Worm (Caenorhabditis elegans) whole organism, L1 larva: ENCODE results near the gene ell-1.

Experiments
- C16A3.4 ChIP-seq: fragments of 150-350 bp; optimal IDR thresholded peaks from 2 replicates; lab custom pipeline; 2014; ENCODE audit warnings: missing biosample characterization, missing genetic modification characterization
- Y116A8C.19 ChIP-seq: sonication (generic microtip); optimal IDR thresholded peaks from 2 replicates; lab custom pipeline; 2016; ENCODE audit warnings: missing compliant biosample characterization, missing genetic modification characterization, borderline replicate concordance
- blmp-1 ChIP-seq: fragments of 150-350 bp; optimal IDR thresholded peaks from 2 replicates; lab custom pipeline; 2014; ENCODE audit warnings: missing biosample characterization, missing genetic modification characterization
- ceh-63 ChIP-seq: fragments of 200-800 bp; sonication (Bioruptor generic); optimal IDR thresholded peaks from 2 replicates; lab custom pipeline; 2018; ENCODE audit warnings: mild to moderate bottlenecking, missing genetic modification characterization, missing compliant biosample characterization
- ceh-8 ChIP-seq: fragments of 200-800 bp; sonication (Bioruptor generic); optimal IDR thresholded peaks from 2 replicates; lab custom pipeline; 2018; ENCODE audit warnings: mild to moderate bottlenecking, missing genetic modification characterization, moderate library complexity, missing compliant biosample characterization
- ceh-88 ChIP-seq: fragments of 200-800 bp; sonication (Bioruptor generic); IDR thresholded peaks from 2 replicates; pipeline ENCODE4 v1.3.6; 2022; ENCODE audit warnings: missing genetic modification characterization, missing compliant biosample characterization
- ceh-90 ChIP-seq: sonication (generic microtip); optimal IDR thresholded peaks from 2 replicates; lab custom pipeline; 2016; ENCODE audit warnings: missing genetic modification characterization, missing compliant biosample characterization
- dpl-1 ChIP-seq, 3 experiments: fragments of 150-350 bp in 2 of 3; sonication (generic microtip) in 1 of 3; optimal IDR thresholded peaks; 2 replicates each; lab custom pipeline; 2014 to 2017; ENCODE audit warnings: missing biosample characterization in 3 of 3, missing genetic modification characterization in 3 of 3, missing genetic modification reagents in 3 of 3
- dsc-1 ChIP-seq: sonication (generic microtip); optimal IDR thresholded peaks from 2 replicates; lab custom pipeline; 2016; ENCODE audit warnings: mild to moderate bottlenecking, missing genetic modification characterization, missing compliant biosample characterization
- efl-1 ChIP-seq, 4 experiments: fragments of 150-350 bp; optimal IDR thresholded peaks in 3 of 4; peaks in 1 of 4; 1 replicate in 1 of 4; 2 replicates in 3 of 4; lab custom pipeline; 2014; ENCODE audit warnings: missing biosample characterization in 2 of 4, missing genetic modification characterization in 2 of 4, missing genetic modification reagents in 2 of 4
- efl-3 ChIP-seq: fragments of 200-800 bp; sonication (Bioruptor generic); optimal IDR thresholded peaks from 2 replicates; lab custom pipeline; 2018; ENCODE audit warnings: mild to moderate bottlenecking, missing genetic modification characterization, missing compliant biosample characterization
- egl-13 ChIP-seq: sonication (generic microtip); optimal IDR thresholded peaks from 2 replicates; lab custom pipeline; 2016; ENCODE audit warnings: missing genotype, missing genetic modification reagents, missing genetic modification characterization, missing compliant biosample characterization
- egl-27 ChIP-seq, 2 experiments: fragments of 150-350 bp in 1 of 2; sonication (generic microtip); optimal IDR thresholded peaks; 3 replicates each; lab custom pipeline; 2017 to 2018; ENCODE audit warnings: missing biosample characterization in 2 of 2, missing genetic modification characterization in 2 of 2, missing genetic modification reagents in 2 of 2
- ets-5 ChIP-seq: fragments of 200-800 bp; sonication (Bioruptor generic); IDR thresholded peaks from 2 replicates; pipeline ENCODE4 v1.3.6; 2022; ENCODE audit warnings: missing genetic modification characterization, missing compliant biosample characterization
- fkh-10 ChIP-seq: sonication (generic microtip); optimal IDR thresholded peaks from 2 replicates; lab custom pipeline; 2017; ENCODE audit warnings: missing biosample characterization, missing genetic modification reagents, missing genetic modification characterization
- irx-1 ChIP-seq: sonication (generic microtip); optimal IDR thresholded peaks from 2 replicates; lab custom pipeline; 2016; ENCODE audit warnings: missing genetic modification characterization, missing compliant biosample characterization
- isw-1 ChIP-seq: fragments of 200-800 bp; sonication (Bioruptor generic); IDR thresholded peaks from 2 replicates; pipeline ENCODE4 v1.3.6; 2022; ENCODE audit warnings: missing genetic modification characterization, missing compliant biosample characterization
- lin-14 ChIP-seq: fragments of 200-800 bp; sonication (Bioruptor generic); optimal IDR thresholded peaks from 2 replicates; lab custom pipeline; 2018; ENCODE audit warnings: mild to moderate bottlenecking, missing genetic modification characterization, moderate library complexity, missing compliant biosample characterization
- lin-35 ChIP-seq, 2 experiments: fragments of 150-350 bp; optimal IDR thresholded peaks; 2 replicates each; lab custom pipeline; 2014; ENCODE audit warnings: missing biosample characterization in 2 of 2, missing genetic modification characterization in 2 of 2, missing genetic modification reagents in 2 of 2
- lin-39 ChIP-seq: fragments of 150-350 bp; optimal IDR thresholded peaks from 2 replicates; lab custom pipeline; 2014; ENCODE audit warnings: missing biosample characterization, missing genetic modification reagents, missing genetic modification characterization
- lir-3 ChIP-seq: sonication (generic microtip); optimal IDR thresholded peaks from 2 replicates; lab custom pipeline; 2016; ENCODE audit warnings: mild to moderate bottlenecking, missing genetic modification characterization, moderate library complexity, missing compliant biosample characterization; ENCODE audit not compliant: poor library complexity
- lsy-2 ChIP-seq, 2 experiments: fragments of 150-350 bp; optimal IDR thresholded peaks; 2 replicates each; lab custom pipeline; 2014; ENCODE audit warnings: missing biosample characterization in 2 of 2, missing genetic modification characterization in 2 of 2
- mdl-1 ChIP-seq, 2 experiments: fragments of 150-350 bp; optimal IDR thresholded peaks; 2 replicates each; lab custom pipeline; 2014 to 2017; ENCODE audit warnings: missing biosample characterization in 2 of 2, missing genetic modification characterization in 2 of 2, inconsistent platforms in 1 of 2
- mef-2 ChIP-seq: fragments of 150-350 bp; optimal IDR thresholded peaks from 2 replicates; lab custom pipeline; 2014; ENCODE audit warnings: missing biosample characterization, missing genetic modification characterization
- mep-1 ChIP-seq: fragments of 150-350 bp; optimal IDR thresholded peaks from 2 replicates; lab custom pipeline; 2014; ENCODE audit warnings: missing biosample characterization, missing genetic modification characterization
- nhr-20 ChIP-seq: sonication (generic microtip); optimal IDR thresholded peaks from 2 replicates; lab custom pipeline; 2016; ENCODE audit warnings: mild to moderate bottlenecking, missing genetic modification characterization, missing compliant biosample characterization
- nhr-237 ChIP-seq: fragments of 150-350 bp; optimal IDR thresholded peaks from 2 replicates; lab custom pipeline; 2014; ENCODE audit warnings: missing biosample characterization, missing genetic modification characterization
- nhr-47 ChIP-seq: sonication (generic microtip); optimal IDR thresholded peaks from 2 replicates; lab custom pipeline; 2016; ENCODE audit warnings: mild to moderate bottlenecking, missing genetic modification characterization, moderate library complexity, missing compliant biosample characterization
- nhr-71 ChIP-seq: sonication (generic microtip); optimal IDR thresholded peaks from 2 replicates; lab custom pipeline; 2016; ENCODE audit warnings: mild to moderate bottlenecking, missing genetic modification characterization, moderate library complexity, missing compliant biosample characterization
- nhr-77 ChIP-seq: fragments of 150-350 bp; optimal IDR thresholded peaks from 2 replicates; lab custom pipeline; 2014; ENCODE audit warnings: missing biosample characterization, missing genetic modification characterization
- nhr-84 ChIP-seq: sonication (generic microtip); optimal IDR thresholded peaks from 2 replicates; lab custom pipeline; 2017; ENCODE audit warnings: missing biosample characterization, missing genetic modification characterization
- nhr-85 ChIP-seq: sonication (generic microtip); peaks from one replicate; lab custom pipeline; 2016; ENCODE audit warnings: missing genetic modification characterization, inconsistent platforms, missing compliant biosample characterization
- nhr-90 ChIP-seq: sonication (generic microtip); optimal IDR thresholded peaks from 2 replicates; lab custom pipeline; 2016; ENCODE audit warnings: mild to moderate bottlenecking, missing genetic modification characterization, missing compliant biosample characterization; ENCODE audit not compliant: poor library complexity
- rnt-1 ChIP-seq: sonication (generic microtip); optimal IDR thresholded peaks from 2 replicates; lab custom pipeline; 2016; ENCODE audit warnings: mild to moderate bottlenecking, missing genetic modification characterization, moderate library complexity, missing compliant biosample characterization
- skn-1 ChIP-seq: fragments of 150-350 bp; optimal IDR thresholded peaks from 2 replicates; lab custom pipeline; 2014; ENCODE audit warnings: missing biosample characterization, missing genetic modification characterization
- snu-23 ChIP-seq: sonication (generic microtip); optimal IDR thresholded peaks from 2 replicates; lab custom pipeline; 2016; ENCODE audit warnings: missing genetic modification characterization, missing compliant biosample characterization
- sox-4 ChIP-seq: sonication (generic microtip); optimal IDR thresholded peaks from 2 replicates; lab custom pipeline; 2016; ENCODE audit warnings: missing genetic modification characterization, missing compliant biosample characterization
- sptf-1 ChIP-seq: fragments of 150-350 bp; optimal IDR thresholded peaks from 2 replicates; lab custom pipeline; 2014; ENCODE audit warnings: missing biosample characterization, missing genetic modification characterization
- swsn-7 ChIP-seq: sonication (generic microtip); optimal IDR thresholded peaks from 2 replicates; lab custom pipeline; 2016; ENCODE audit warnings: missing genetic modification characterization, missing compliant biosample characterization
- tbx-2 ChIP-seq: sonication (generic microtip); optimal IDR thresholded peaks from 2 replicates; lab custom pipeline; 2016; ENCODE audit warnings: missing genetic modification characterization, missing compliant biosample characterization
- tlp-1 ChIP-seq: fragments of 150-350 bp; optimal IDR thresholded peaks from 2 replicates; lab custom pipeline; 2014; ENCODE audit warnings: missing biosample characterization, missing genetic modification characterization
- unc-130 ChIP-seq: fragments of 150-350 bp; optimal IDR thresholded peaks from 2 replicates; lab custom pipeline; 2017; ENCODE audit warnings: missing biosample characterization, missing genetic modification characterization, inconsistent platforms
- unc-86 ChIP-seq: sonication (generic microtip); optimal IDR thresholded peaks from 2 replicates; lab custom pipeline; 2016; ENCODE audit warnings: missing genetic modification characterization, missing compliant biosample characterization
- xbp-1 ChIP-seq: sonication (generic microtip); optimal IDR thresholded peaks from 2 replicates; lab custom pipeline; 2016; ENCODE audit warnings: missing genetic modification characterization, missing compliant biosample characterization
- ztf-11 ChIP-seq, 2 experiments: sonication (generic microtip); optimal IDR thresholded peaks; 2 replicates each; lab custom pipeline; 2016 to 2017; ENCODE audit warnings: missing genetic modification characterization in 2 of 2, missing biosample characterization in 1 of 2, missing compliant biosample characterization in 1 of 2
- ztf-4 ChIP-seq: fragments of 150-350 bp; optimal IDR thresholded peaks from 2 replicates; lab custom pipeline; 2014; ENCODE audit warnings: missing biosample characterization, missing genetic modification characterization

ell-1 gene

DNA sequence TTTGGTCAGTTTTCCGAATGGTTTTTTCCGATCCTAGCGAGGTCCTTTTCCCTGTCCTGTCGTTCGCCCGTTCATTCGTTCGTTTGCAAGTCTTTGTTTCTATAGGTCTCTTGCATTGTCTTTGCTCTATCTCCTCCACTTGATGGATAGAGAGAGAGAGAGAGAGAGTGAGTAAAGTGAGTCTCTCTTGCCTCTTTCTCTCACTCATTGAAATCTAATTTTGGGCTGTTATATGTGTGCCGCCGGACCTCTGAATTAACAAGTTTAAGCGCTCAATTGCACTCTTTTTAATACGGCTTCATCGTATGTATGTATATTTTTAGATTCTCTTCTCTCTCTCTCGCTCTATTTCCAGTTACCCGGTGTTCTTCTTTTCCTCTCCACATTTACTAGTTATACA is 9.7 kb downstream of the ell-1 start:
- TF ChIP-seq lin-14 (GFP tag; lab: Kevin White, UChicago) = peak; percentile 73
- peak; percentile 2 for TF ChIP-seq mep-1 (tag; lab: Kevin White, UChicago)
- peak in 1 of 2 experiments; percentile 22 for TF ChIP-seq lsy-2 (tag; optimal IDR thresholded peaks at IDR 0.05; lab: Kevin White, UChicago)
- no peak for TF ChIP-seq nhr-237
- TF ChIP-seq egl-13 (tag; lab: Kevin White, UChicago) = no peak
- TF ChIP-seq rnt-1 = peak; percentile 24
- TF ChIP-seq isw-1 (GFP tag; lab: Robert Waterston, UW) = no peak
- TF ChIP-seq tbx-2 (tag; lab: Kevin White, UChicago) = peak; percentile 2
- no peak for TF ChIP-seq efl-1 (optimal IDR thresholded peaks at IDR 0.05; lab: Kevin White, UChicago)
- TF ChIP-seq efl-1 (GFP tag; optimal IDR thresholded peaks at IDR 0.05 in 1 of 2; lab: Kevin White, UChicago) = peak in 1 of 2 experiments; percentile 84
- TF ChIP-seq C16A3.4 = no peak
- TF ChIP-seq nhr-47 (tag; lab: Kevin White, UChicago) = peak; percentile 14
- no peak for TF ChIP-seq sptf-1 (tag; lab: Kevin White, UChicago)
- TF ChIP-seq unc-86 (tag; lab: Kevin White, UChicago) = no peak
- TF ChIP-seq ceh-90 (tag; lab: Kevin White, UChicago) = no peak

DNA sequence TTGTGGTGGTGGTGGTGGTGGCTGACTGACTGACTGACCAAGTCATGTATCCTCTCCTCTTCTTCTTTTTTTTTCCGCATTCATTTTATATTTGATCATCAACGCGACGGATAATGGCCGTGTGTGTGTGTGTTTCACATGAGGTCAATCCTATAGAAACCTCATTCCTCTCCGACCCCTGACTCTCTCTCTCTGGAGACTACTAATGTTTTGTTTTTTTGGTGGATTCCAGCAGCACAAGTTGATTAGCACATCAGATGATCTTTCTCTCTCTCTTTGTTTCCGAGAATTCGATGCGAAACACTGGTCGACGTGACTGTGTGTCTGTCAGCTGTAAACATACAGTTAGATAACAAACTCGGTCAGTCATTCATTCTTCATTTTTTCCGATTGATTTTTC is 10.9 kb downstream of the ell-1 start, which contains the start of gene Y24D9A.7:
Y24D9A.7 (minus strand) TSS at position 46 of the 400 bp plus-strand sequence.
- peak; percentile 10 for TF ChIP-seq blmp-1 (tag; lab: Kevin White, UChicago)
- peak; percentile 61 for TF ChIP-seq nhr-71 (tag; lab: Kevin White, UChicago)
- TF ChIP-seq dpl-1 (GFP tag; optimal IDR thresholded peaks at IDR 0.05; lab: Kevin White, UChicago) = peak in 2 of 3 experiments; percentile 7 to 12
- TF ChIP-seq snu-23 = peak; percentile 27
- no peak for TF ChIP-seq Y116A8C.19
- no peak for TF ChIP-seq ceh-63 (GFP tag; lab: Kevin White, UChicago)
- peak; percentile 55 for TF ChIP-seq ztf-4 (tag; lab: Kevin White, UChicago)
- peak; percentile 46 for TF ChIP-seq unc-130 (tag; lab: Kevin White, UChicago)
- no peak for TF ChIP-seq lir-3 (tag; lab: Kevin White, UChicago)
- TF ChIP-seq skn-1 = no peak
- peak in 1 of 2 experiments; percentile 3 for TF ChIP-seq lsy-2 (tag; optimal IDR thresholded peaks at IDR 0.05; lab: Kevin White, UChicago)
- peak; percentile 22 for TF ChIP-seq nhr-20
- TF ChIP-seq ets-5 (GFP tag; lab: Robert Waterston, UW) = no peak
- TF ChIP-seq dsc-1 (tag; lab: Kevin White, UChicago) = peak; percentile 19
- TF ChIP-seq nhr-90 (tag; lab: Kevin White, UChicago) = no peak
- TF ChIP-seq efl-1 (optimal IDR thresholded peaks at IDR 0.05; lab: Kevin White, UChicago) = no peak
- peak in 1 of 2 experiments; percentile 92 for TF ChIP-seq efl-1 (GFP tag; optimal IDR thresholded peaks at IDR 0.05 in 1 of 2; lab: Kevin White, UChicago)
- peak; percentile 8 for TF ChIP-seq rnt-1
- peak in 1 of 2 experiments; percentile 43 for TF ChIP-seq lin-35 (GFP tag; optimal IDR thresholded peaks at IDR 0.05; lab: Kevin White, UChicago)
- peak; percentile 21 for TF ChIP-seq mep-1 (tag; lab: Kevin White, UChicago)
- TF ChIP-seq lin-14 (GFP tag; lab: Kevin White, UChicago) = peak; percentile 57
- TF ChIP-seq, all 84 proteins: peak for 14

DNA sequence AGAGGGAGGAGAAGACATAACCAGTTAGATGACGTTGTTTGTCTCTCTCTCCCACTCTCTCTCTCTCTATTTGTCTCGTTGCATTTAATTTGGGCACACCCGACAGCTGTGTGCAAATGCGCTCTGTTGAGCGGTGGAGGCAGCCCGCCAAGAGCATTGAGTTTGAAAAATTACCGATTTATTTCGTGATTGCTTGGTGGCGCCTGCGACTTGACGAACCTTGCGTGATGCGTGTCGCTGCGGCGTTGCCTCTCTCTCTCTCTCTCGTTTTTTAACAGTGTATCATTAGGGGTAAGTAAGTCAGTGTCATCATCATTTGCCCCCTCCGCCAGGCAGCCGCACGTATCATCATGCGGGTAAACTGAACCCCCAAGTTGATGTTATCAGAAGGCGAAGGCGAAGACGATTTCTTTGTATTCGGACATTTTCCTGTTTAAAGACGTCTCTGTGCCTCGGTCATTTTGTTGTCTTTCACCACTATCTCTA is 11.9 kb downstream of the ell-1 start:
- peak; percentile 75 for TF ChIP-seq nhr-20
- TF ChIP-seq egl-13 (tag; lab: Kevin White, UChicago) = no peak
- TF ChIP-seq nhr-47 (tag; lab: Kevin White, UChicago) = peak; percentile 78
- peak in 1 of 2 experiments; percentile 58 for TF ChIP-seq egl-27 (tag; optimal IDR thresholded peaks at IDR 0.05; lab: Kevin White, UChicago)
- peak; percentile 64 for TF ChIP-seq isw-1 (GFP tag; lab: Robert Waterston, UW)
- no peak for TF ChIP-seq lin-39 (tag; lab: Kevin White, UChicago)
- TF ChIP-seq lin-14 (GFP tag; lab: Kevin White, UChicago) = peak; percentile 92
- peak in 1 of 2 experiments; percentile 41 for TF ChIP-seq ztf-11 (tag; optimal IDR thresholded peaks at IDR 0.05; lab: Kevin White, UChicago)
- TF ChIP-seq efl-3 (GFP tag; lab: Kevin White, UChicago) = no peak
- no peak for TF ChIP-seq ceh-8 (GFP tag; lab: Kevin White, UChicago)
- TF ChIP-seq swsn-7 (tag; lab: Kevin White, UChicago) = peak; percentile 76
- TF ChIP-seq unc-86 (tag; lab: Kevin White, UChicago) = peak; percentile 62
- no peak for TF ChIP-seq tlp-1 (tag; lab: Kevin White, UChicago)
- peak; percentile 12 for TF ChIP-seq mef-2 (tag; lab: Kevin White, UChicago)
- TF ChIP-seq nhr-85 (tag; lab: Kevin White, UChicago) = peak; percentile 91
- peak; percentile 61 for TF ChIP-seq C16A3.4
- no peak for TF ChIP-seq sptf-1 (tag; lab: Kevin White, UChicago)
- no peak for TF ChIP-seq irx-1
- peak; percentile 47 for TF ChIP-seq fkh-10 (GFP tag; lab: Kevin White, UChicago)
- peak; percentile 46 for TF ChIP-seq skn-1
- peak in 1 of 2 experiments; percentile 55 for TF ChIP-seq mdl-1 (tag; optimal IDR thresholded peaks at IDR 0.05; lab: Kevin White, UChicago)
- peak; percentile 41 for TF ChIP-seq sox-4 (tag; lab: Kevin White, UChicago)
- TF ChIP-seq dsc-1 (tag; lab: Kevin White, UChicago) = peak; percentile 30
- peak; percentile 78 for TF ChIP-seq xbp-1
- TF ChIP-seq nhr-77 (tag; lab: Kevin White, UChicago) = peak; percentile 52
- TF ChIP-seq nhr-84 (tag; lab: Kevin White, UChicago) = no peak
- no peak for TF ChIP-seq ceh-88
